Fruit fly (Drosophila melanogaster): ENCODE results near the gene Syx17.

The Syx17 gene

DNA sequence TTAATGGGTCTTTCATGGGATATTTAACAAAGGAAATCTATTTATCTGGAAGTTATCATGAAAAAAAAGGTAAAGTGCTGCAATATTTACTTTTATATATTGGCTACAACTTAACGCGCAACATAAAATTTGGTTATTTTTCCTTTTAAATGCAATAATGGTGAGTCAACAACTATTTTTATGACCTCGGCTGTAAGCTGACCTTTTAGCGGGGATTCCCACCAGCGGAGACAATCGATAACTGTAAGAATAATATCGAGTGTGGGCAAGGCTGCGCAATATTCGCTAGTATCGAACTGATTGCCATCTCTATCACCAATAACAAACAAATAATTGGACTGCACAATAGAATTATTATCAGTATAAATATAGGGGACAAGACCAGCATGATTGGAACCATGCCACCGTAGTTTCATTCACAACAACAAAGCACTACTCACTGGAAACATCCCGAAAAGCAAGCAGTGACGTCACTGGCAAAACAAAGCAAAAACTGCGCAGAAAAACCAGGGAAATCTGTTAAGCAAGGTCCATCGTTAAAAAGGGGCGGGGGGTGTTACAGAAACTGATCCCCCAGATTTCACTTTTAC lies at the start of gene Syx17:
TSS of gene Syx17 (plus strand) at position 308 of the 590 bp plus-strand sequence.
- TF ChIP-seq noc (tag; optimal IDR thresholded peaks at IDR 0.05): no peak

DNA sequence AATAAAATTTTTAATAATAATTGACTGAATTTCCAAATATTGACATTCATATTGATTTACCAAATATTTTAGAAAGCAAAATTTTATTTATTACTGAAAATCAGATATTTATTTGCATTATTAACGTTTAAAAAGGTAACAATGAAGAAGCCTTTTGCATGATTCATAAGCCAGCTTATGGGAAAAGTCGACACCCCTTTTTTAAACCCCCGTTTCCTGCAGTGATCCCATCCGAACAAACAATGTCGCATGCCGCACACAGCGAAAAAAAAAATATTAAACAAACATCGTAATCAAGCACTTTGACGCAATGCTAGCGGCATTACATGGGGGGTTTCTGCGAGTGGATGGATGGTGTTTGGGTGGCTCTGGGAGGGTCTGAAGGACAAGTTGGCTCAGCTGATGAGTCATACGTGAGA lies 49.6 kb upstream of the Syx17 start:
- no peak for TF ChIP-seq noc (tag; optimal IDR thresholded peaks at IDR 0.05)

- peak; percentile 64 for TF ChIP-seq noc (tag; optimal IDR thresholded peaks at IDR 0.05)
Measured at dm6 chr3L:4354898-4355627, 48.2 kb upstream of the Syx17 start.

DNA sequence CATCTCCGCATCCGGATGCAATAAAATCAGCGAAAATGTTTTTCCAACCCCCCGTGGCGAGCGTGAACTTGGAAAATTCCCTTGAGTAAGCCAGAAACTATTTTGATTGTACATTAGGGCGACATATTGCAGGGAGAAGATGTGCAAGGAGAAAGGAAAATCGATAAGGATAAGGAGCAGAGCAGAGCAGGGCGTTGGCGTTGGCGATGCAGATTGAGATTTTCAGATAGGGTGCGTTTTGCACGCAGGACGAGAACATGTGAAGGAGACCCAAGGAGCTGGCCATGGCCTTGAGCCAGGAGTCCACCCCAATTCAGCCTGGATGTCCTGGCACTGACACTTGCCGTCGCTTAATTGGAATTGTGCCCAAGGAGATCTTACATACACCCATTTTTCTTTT lies 46.3 kb upstream of the Syx17 start:
- no peak for TF ChIP-seq noc (tag; optimal IDR thresholded peaks at IDR 0.05)

DNA sequence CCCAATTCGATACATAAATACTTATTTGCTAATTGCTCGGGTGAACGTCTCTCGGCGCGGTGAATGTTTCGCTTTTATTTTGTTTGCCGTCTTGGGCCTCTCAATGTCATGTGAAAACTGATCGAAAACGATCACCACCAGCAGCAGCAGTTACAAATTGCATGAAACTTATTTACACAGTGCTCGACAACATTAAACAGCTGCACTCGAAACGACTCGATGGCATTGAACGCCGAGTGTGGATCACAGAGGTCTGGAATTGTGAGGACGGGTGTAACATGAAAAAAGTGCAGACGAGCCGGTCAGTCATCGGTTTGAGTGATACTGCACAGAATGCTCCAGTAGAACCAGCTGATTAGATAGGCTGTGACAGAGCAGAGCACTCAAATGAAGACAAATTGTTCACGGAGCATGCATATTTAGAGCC lies 45.6 kb upstream of the Syx17 start:
- TF ChIP-seq noc (tag; optimal IDR thresholded peaks at IDR 0.05): no peak

DNA sequence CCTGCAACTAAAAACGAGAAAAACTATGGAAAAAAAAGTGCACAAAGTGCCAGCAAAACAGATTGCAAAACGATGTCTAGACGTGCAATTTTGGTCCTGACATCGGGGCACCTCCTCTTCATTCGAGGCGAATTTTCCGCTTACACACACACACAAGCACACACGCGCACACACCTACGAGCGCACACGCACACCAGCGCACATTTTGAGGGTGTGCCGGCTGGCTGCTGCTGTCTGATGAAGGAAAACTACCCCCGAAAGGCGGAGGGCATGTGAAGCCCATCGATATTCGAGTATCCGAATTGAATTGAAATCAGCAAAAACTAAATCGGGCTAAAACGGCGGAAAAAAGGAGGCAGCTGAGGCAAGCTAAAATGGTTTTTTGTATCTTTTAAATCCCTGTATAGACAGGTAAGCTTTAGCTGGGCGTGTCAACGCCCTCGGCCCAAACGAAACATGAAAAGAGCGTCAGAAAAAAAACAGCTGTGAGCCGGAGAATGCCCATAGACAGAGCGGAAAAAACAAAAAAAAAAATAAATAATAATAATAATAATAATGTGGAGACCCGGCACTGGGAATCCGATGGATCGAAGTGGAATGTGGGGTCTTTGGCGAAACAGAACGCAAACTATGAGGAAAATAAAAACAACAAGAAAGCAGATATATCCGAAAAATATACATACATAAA lies 43.5 kb upstream of the Syx17 start:
- TF ChIP-seq noc (tag; optimal IDR thresholded peaks at IDR 0.05): no peak

- no peak for TF ChIP-seq noc (tag; optimal IDR thresholded peaks at IDR 0.05)
Measured at dm6 chr3L:4360376-4360703, 42.9 kb upstream of the Syx17 start.

- no peak for TF ChIP-seq noc (tag; optimal IDR thresholded peaks at IDR 0.05)
Measured at dm6 chr3L:4362937-4363336, 40.4 kb upstream of the Syx17 start.

dm6 chr3L:4363484-4363883 lies 39.8 kb upstream of the Syx17 start:
- no peak for TF ChIP-seq noc (tag; optimal IDR thresholded peaks at IDR 0.05)

- TF ChIP-seq noc (tag; optimal IDR thresholded peaks at IDR 0.05): no peak
Measured at dm6 chr3L:4363887-4364794, 39.1 kb upstream of the Syx17 start, which contains the start of the genes Cip4 and mRpS6. Cip4 (minus strand) TSS chr3L:4364102. mRpS6 (plus strand) TSS chr3L:4364550.

- no peak for TF ChIP-seq noc (tag; optimal IDR thresholded peaks at IDR 0.05)
Measured at dm6 chr3L:4365197-4365596, 38.1 kb upstream of the Syx17 start, which contains the start of gene CG33514. CG33514 (plus strand) TSS chr3L:4365434.

DNA sequence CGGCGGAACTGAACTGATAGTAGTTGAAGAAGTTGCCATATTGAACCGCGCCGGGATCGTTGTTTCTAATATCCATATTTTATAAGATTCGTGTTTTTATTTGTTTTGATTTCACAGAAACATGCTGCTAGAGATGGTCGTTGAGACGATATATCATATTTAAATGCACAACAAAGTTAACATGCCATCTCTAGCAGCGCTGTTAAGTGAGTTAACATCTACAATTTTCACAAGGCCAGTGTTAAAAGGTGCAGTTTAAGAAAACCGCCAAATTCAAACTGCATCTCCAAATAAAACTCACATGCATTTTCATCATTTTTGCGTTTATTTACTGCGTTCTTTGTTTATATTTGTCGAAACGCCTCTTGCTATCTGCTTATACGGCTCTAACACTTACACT lies 35.9 kb upstream of the Syx17 start, which contains the start of gene CG11342:
TSS of gene CG11342 (minus strand) at position 120 of the 400 bp plus-strand sequence.
- TF ChIP-seq noc (tag; optimal IDR thresholded peaks at IDR 0.05): no peak

dm6 chr3L:4371978-4372377 lies 31.3 kb upstream of the Syx17 start:
- TF ChIP-seq noc (tag; optimal IDR thresholded peaks at IDR 0.05): no peak

DNA sequence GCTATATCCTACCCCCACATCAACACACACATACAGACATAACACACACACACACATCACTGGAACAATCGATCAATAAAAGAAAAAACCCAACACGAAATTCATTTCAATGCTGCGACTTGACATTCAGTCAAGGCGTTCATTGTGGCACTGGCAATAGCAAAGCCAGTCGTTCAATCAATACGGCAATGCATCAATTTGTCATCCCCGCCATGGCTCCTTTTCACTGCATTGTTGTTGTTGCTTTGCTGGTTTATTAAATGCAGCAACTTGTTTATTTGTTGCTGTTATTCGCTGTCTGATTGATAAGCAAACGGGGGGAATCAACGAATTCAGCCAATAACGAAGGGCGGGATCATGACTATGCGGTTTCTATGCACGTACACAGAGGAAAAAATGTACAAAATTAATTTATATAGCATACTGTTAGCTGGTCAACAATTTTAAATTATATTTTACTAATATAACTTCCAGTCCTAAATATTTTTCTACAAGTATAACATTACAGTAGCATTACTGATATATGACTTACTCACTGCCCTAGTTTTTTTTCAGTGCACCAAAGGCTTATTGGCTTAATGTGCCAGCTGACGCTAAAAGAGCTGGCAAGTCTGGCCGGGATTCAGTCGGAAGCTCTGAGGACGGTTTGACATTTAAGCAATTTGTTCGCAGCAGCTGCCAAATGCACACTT lies 27.5 kb upstream of the Syx17 start:
- no peak for TF ChIP-seq noc (tag; optimal IDR thresholded peaks at IDR 0.05)

- TF ChIP-seq noc (tag; optimal IDR thresholded peaks at IDR 0.05): no peak
Measured at dm6 chr3L:4377496-4377895, 25.8 kb upstream of the Syx17 start.

Data from whole organism, larva.